Fruit fly (Drosophila melanogaster): ENCODE data around the gene SmydA-9.

- TF ChIP-seq psq (optimal IDR thresholded peaks at IDR 0.05) (no peak), insv (optimal IDR thresholded peaks at IDR 0.05) (no peak)
These were observed 3.9 kb upstream of the SmydA-9 start, which contains the start of gene Obp8a for dm6 chrX:9214576-9214975.

Data from Kc167 (cell line).